Fruit fly (Drosophila melanogaster) whole organism, pupa: Measurements from ENCODE around the gene CG15822.

Source experiments
- CG12605 ChIP-seq: fragments of 200-800 bp; sonication (Bioruptor generic); IDR thresholded peaks from 2 replicates; pipeline ENCODE4 v1.3.6; 2022; ENCODE audit warnings: missing biosample characterization, missing genetic modification characterization
- CG14655 ChIP-seq: fragments of 200-800 bp; sonication (Bioruptor generic); optimal IDR thresholded peaks from 3 replicates; lab custom pipeline; 2017; ENCODE audit warnings: mild to moderate bottlenecking, missing biosample characterization, missing genetic modification reagents, missing genetic modification characterization
- CG32121 ChIP-seq: fragments of 200-800 bp; sonication (Bioruptor generic); IDR thresholded peaks from 2 replicates; pipeline ENCODE4 v1.3.6; 2022; ENCODE audit warnings: missing biosample characterization, missing genetic modification characterization
- CG34367 ChIP-seq: fragments of 200-800 bp; sonication (Bioruptor generic); optimal IDR thresholded peaks from 2 replicates; lab custom pipeline; 2018; ENCODE audit warnings: missing biosample characterization, mild to moderate bottlenecking, missing genetic modification characterization
- CG4496 ChIP-seq: fragments of 200-800 bp; sonication (Bioruptor generic); IDR thresholded peaks from 3 replicates; pipeline ENCODE4 v1.3.6; 2022; ENCODE audit warnings: missing biosample characterization, missing genetic modification characterization
- CG8159 ChIP-seq: fragments of 200-800 bp; sonication (Bioruptor generic); optimal IDR thresholded peaks from 3 replicates; lab custom pipeline; 2018; ENCODE audit warnings: missing biosample characterization, mild to moderate bottlenecking, missing genetic modification characterization, moderate library complexity
- EcR ChIP-seq: fragments of 200-800 bp; sonication (Bioruptor generic); optimal IDR thresholded peaks from 3 replicates; lab custom pipeline; 2019; ENCODE audit warnings: missing biosample characterization, missing genetic modification characterization, mild to moderate bottlenecking, moderate library complexity, missing genetic modification reagents
- fd96Ca ChIP-seq: fragments of 200-800 bp; sonication (Bioruptor generic); IDR thresholded peaks from 3 replicates; pipeline ENCODE4 v1.3.6; 2022; ENCODE audit warnings: missing biosample characterization, missing genetic modification characterization

DNA sequence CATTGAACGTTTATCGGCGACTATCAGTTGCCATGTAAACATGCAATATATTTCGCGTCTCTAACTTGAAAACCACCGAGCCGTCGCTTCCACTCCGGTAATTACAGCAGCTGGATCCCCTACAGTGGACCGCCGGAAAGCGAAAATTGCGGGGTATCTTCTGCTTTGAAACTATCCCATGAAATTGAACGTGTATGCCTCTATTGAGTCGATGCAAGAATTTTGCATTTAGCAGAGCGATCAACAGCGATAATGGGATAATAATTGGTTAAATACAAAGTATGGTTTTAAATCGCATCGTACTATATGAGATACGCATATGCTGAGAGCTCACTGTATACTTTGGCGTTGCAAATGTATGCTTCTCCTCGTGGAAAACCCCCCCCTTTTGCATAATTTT, 18.6 kb downstream of the CG15822 start:
- TF ChIP-seq CG4496 (GFP tag; lab: Robert Waterston, UW) (no peak), CG34367 (tag; lab: Kevin White, UChicago) (no peak), CG8159 (tag; lab: Kevin White, UChicago) (no peak), CG12605 (GFP tag; lab: Robert Waterston, UW) (no peak), CG14655 (GFP tag; lab: Kevin White, UChicago) (peak; percentile 43), CG32121 (GFP tag; lab: Robert Waterston, UW) (0 out of 2 replicates have a peak, but pooled peaks have one; percentile 45), fd96Ca (0 out of 3 replicates have a peak, but pooled peaks have one; percentile 21), EcR (GFP tag; lab: Kevin White, UChicago) (no peak)
